Fruit fly (Drosophila melanogaster): ENCODE results near the gene mtSSB.

mtSSB gene

DNA sequence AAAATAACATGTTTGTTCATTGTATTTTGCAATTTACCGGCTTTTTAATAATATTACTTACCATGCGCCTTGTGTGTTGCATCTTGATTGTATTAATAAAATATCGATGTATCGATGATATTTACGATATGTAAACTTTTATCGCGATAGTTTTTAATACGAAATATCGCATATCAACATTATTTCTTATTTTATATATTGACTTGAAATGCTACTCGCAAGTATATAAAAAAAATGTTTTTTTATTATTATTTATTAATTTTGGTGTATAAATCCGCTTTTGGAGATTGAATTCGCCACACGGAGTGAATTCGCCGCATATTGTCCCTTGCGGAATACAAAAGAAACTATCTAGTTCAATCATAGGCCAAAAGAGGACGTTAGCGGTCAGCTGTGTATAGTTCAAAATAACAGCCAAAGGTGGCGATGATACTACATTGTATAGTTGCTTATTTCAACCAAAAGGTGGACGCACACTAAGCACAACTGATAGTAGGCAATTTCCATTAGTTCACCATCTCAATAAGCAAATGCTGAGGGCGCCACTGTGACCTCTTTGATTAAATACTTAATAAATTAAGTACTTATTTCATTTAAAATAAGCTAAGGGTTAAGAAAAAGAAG, at the start of gene mtSSB:
Gene mtSSB (minus strand): TSS at position 96 of the 624 bp plus-strand sequence.
- TF ChIP-seq CG34406 (GFP tag; optimal IDR thresholded peaks at IDR 0.05) (peak; percentile 24), CG4318 (GFP tag; optimal IDR thresholded peaks at IDR 0.05) (no peak), CG10669 (GFP tag; optimal IDR thresholded peaks at IDR 0.05) (peak; percentile 29), ss (GFP tag; optimal IDR thresholded peaks at IDR 0.05) (no peak), CG11902 (GFP tag; optimal IDR thresholded peaks at IDR 0.05) (peak; percentile 45), Hr39 (GFP tag; optimal IDR thresholded peaks at IDR 0.05) (peak; percentile 88), topi (GFP tag; optimal IDR thresholded peaks at IDR 0.05) (peak; percentile 69), Blimp-1 (GFP tag; optimal IDR thresholded peaks at IDR 0.05) (peak; percentile 24), cyc (GFP tag; optimal IDR thresholded peaks at IDR 0.05) (peak; percentile 91), CG6276 (GFP tag; optimal IDR thresholded peaks at IDR 0.05) (no peak), CG8632 (GFP tag; optimal IDR thresholded peaks at IDR 0.05) (no peak), Eip78C (GFP tag) (peak; percentile 91), dac (GFP tag; optimal IDR thresholded peaks at IDR 0.05) (no peak), CG1621 (tag; optimal IDR thresholded peaks at IDR 0.05) (peak; percentile 52), eg (GFP tag; IDR thresholded peaks at IDR 0.05) (peak; percentile 69), fkh (GFP tag; optimal IDR thresholded peaks at IDR 0.05) (peak; percentile 41), Sox102F (GFP tag; optimal IDR thresholded peaks at IDR 0.05) (peak; percentile 62), OdsH (GFP tag; optimal IDR thresholded peaks at IDR 0.05) (peak; percentile 75), CG6792 (GFP tag; optimal IDR thresholded peaks at IDR 0.05) (peak; percentile 71), Hr4 (GFP tag; optimal IDR thresholded peaks at IDR 0.05) (peak; percentile 64), CG10631 (GFP tag; optimal IDR thresholded peaks at IDR 0.05) (peak; percentile 28), CG31627 (GFP tag; optimal IDR thresholded peaks at IDR 0.05) (peak; percentile 91), esn (GFP tag; optimal IDR thresholded peaks at IDR 0.05) (peak; percentile 87), achi (GFP tag; optimal IDR thresholded peaks at IDR 0.05) (peak; percentile 22), Hr38 (GFP tag; optimal IDR thresholded peaks at IDR 0.05) (no peak), CG7368 (GFP tag; optimal IDR thresholded peaks at IDR 0.05) (peak; percentile 71), CG6808 (GFP tag; optimal IDR thresholded peaks at IDR 0.05) (no peak), vri (GFP tag; optimal IDR thresholded peaks at IDR 0.05) (peak; percentile 74), Ets96B (tag; optimal IDR thresholded peaks at IDR 0.05) (peak; percentile 31), Eip75B (GFP tag; optimal IDR thresholded peaks at IDR 0.05) (peak; percentile 73), CG16779 (tag; optimal IDR thresholded peaks at IDR 0.05) (no peak), salr (GFP tag; optimal IDR thresholded peaks at IDR 0.05) (peak in 1 of 2 experiments; percentile 55), acj6 (GFP tag; optimal IDR thresholded peaks at IDR 0.05) (peak; percentile 76), Gug (GFP tag; IDR thresholded peaks at IDR 0.05) (no peak), Ets21C (GFP tag; optimal IDR thresholded peaks at IDR 0.05) (peak; percentile 54), CG32006 (GFP tag; optimal IDR thresholded peaks at IDR 0.05) (peak; percentile 30), dsx (GFP tag; optimal IDR thresholded peaks at IDR 0.05; ENCODE audit: poor library complexity, severe bottlenecking) (peak; percentile 100), CG6163 (GFP tag; IDR thresholded peaks at IDR 0.05) (peak; percentile 67), CG15336 (GFP tag; IDR thresholded peaks at IDR 0.05) (no peak), Lpt (GFP tag; optimal IDR thresholded peaks at IDR 0.05) (no peak), Eip93F (GFP tag; optimal IDR thresholded peaks at IDR 0.05) (peak; percentile 34), Sox14 (GFP tag; optimal IDR thresholded peaks at IDR 0.05) (peak; percentile 82), CG9139 (GFP tag; optimal IDR thresholded peaks at IDR 0.05) (no peak), svp (GFP tag) (peak; percentile 86), Smox (GFP tag; optimal IDR thresholded peaks at IDR 0.05) (peak; percentile 8), CG3032 (tag; optimal IDR thresholded peaks at IDR 0.05) (peak; percentile 31), lz (GFP tag; optimal IDR thresholded peaks at IDR 0.05) (peak; percentile 85), CG6854 (GFP tag; optimal IDR thresholded peaks at IDR 0.05) (no peak), CG3919 (GFP tag; optimal IDR thresholded peaks at IDR 0.05) (peak; percentile 73), spab (GFP tag; optimal IDR thresholded peaks at IDR 0.05) (no peak), CG8319 (GFP tag; optimal IDR thresholded peaks at IDR 0.05) (peak; percentile 73)
